Fruit fly (Drosophila melanogaster) whole organism, prepupa: ENCODE measurements around the gene MED6.

Source experiments
- Blimp-1 ChIP-seq: fragments of 200-800 bp; sonication (Bioruptor generic); optimal IDR thresholded peaks from 3 replicates; lab custom pipeline; 2017; ENCODE audit warnings: missing biosample characterization, missing genetic modification characterization, mild to moderate bottlenecking, moderate library complexity, missing genetic modification reagents
- CG10631 ChIP-seq: fragments of 200-800 bp; sonication (Bioruptor generic); optimal IDR thresholded peaks from 2 replicates; lab custom pipeline; 2016; ENCODE audit warnings: missing biosample characterization, missing genetic modification characterization
- CG10669 ChIP-seq: fragments of 200-800 bp; sonication (Bioruptor generic); optimal IDR thresholded peaks from 3 replicates; lab custom pipeline; 2018; ENCODE audit warnings: missing biosample characterization, mild to moderate bottlenecking, missing genetic modification characterization, moderate library complexity
- CG11294 ChIP-seq: fragments of 200-800 bp; sonication (Bioruptor generic); IDR thresholded peaks from 2 replicates; pipeline ENCODE4 v1.3.6; 2022; ENCODE audit warnings: missing biosample characterization, missing genetic modification characterization
- CG11762 ChIP-seq: fragments of 200-800 bp; sonication (Bioruptor generic); optimal IDR thresholded peaks from 3 replicates; lab custom pipeline; 2016; ENCODE audit warnings: missing biosample characterization, missing genetic modification characterization; ENCODE audit not compliant: insufficient read depth
- CG15336 ChIP-seq: fragments of 200-800 bp; sonication (Bioruptor generic); IDR thresholded peaks from 2 replicates; pipeline ENCODE4 v1.3.6; 2022; ENCODE audit warnings: missing biosample characterization, missing genetic modification characterization
- CG1621 ChIP-seq: fragments of 200-800 bp; sonication (Bioruptor generic); optimal IDR thresholded peaks from 3 replicates; lab custom pipeline; 2018; ENCODE audit warnings: missing biosample characterization, mild to moderate bottlenecking, missing genetic modification characterization
- CG16779 ChIP-seq: fragments of 200-800 bp; sonication (Bioruptor generic); optimal IDR thresholded peaks from 3 replicates; lab custom pipeline; 2017; ENCODE audit warnings: missing biosample characterization, mild to moderate bottlenecking, missing genetic modification characterization
- CG31627 ChIP-seq: fragments of 200-800 bp; sonication (Bioruptor generic); optimal IDR thresholded peaks from 3 replicates; lab custom pipeline; 2016; ENCODE audit warnings: missing biosample characterization, missing genetic modification characterization
- CG3919 ChIP-seq: fragments of 200-800 bp; sonication (Bioruptor generic); optimal IDR thresholded peaks from 3 replicates; lab custom pipeline; 2016; ENCODE audit warnings: missing biosample characterization, missing genetic modification characterization
- CG4318 ChIP-seq: fragments of 200-800 bp; sonication (Bioruptor generic); optimal IDR thresholded peaks from 3 replicates; lab custom pipeline; 2017; ENCODE audit warnings: missing biosample characterization, mild to moderate bottlenecking, missing genetic modification characterization
- CG6276 ChIP-seq: fragments of 200-800 bp; sonication (Bioruptor generic); optimal IDR thresholded peaks from 2 replicates; lab custom pipeline; 2017; ENCODE audit warnings: missing biosample characterization, mild to moderate bottlenecking, missing genetic modification characterization
- CG6808 ChIP-seq: fragments of 200-800 bp; sonication (Bioruptor generic); optimal IDR thresholded peaks from 3 replicates; lab custom pipeline; 2017; ENCODE audit warnings: missing biosample characterization, missing genetic modification characterization, mild to moderate bottlenecking, moderate library complexity, missing genetic modification reagents
- CG9139 ChIP-seq: fragments of 200-800 bp; sonication (Bioruptor generic); optimal IDR thresholded peaks from 3 replicates; lab custom pipeline; 2017; ENCODE audit warnings: missing biosample characterization, mild to moderate bottlenecking, missing genetic modification characterization
- Eip78C ChIP-seq: fragments of 200-800 bp; sonication (Bioruptor generic); peaks from one replicate; lab custom pipeline; 2016; ENCODE audit warnings: missing biosample characterization, missing genetic modification characterization
- Ets96B ChIP-seq: fragments of 200-800 bp; optimal IDR thresholded peaks from 2 replicates; lab custom pipeline; 2019; ENCODE audit warnings: missing biosample characterization, mild to moderate bottlenecking, missing genetic modification characterization, moderate library complexity
- Hr38 ChIP-seq: sonication (Bioruptor generic); optimal IDR thresholded peaks from 2 replicates; lab custom pipeline; 2016; ENCODE audit warnings: missing biosample characterization, missing genetic modification characterization
- Sox102F ChIP-seq: fragments of 200-800 bp; sonication (Bioruptor generic); optimal IDR thresholded peaks from 2 replicates; lab custom pipeline; 2016; ENCODE audit warnings: missing biosample characterization, mild to moderate bottlenecking, missing genetic modification characterization
- Sox14 ChIP-seq: fragments of 200-800 bp; sonication (Bioruptor generic); optimal IDR thresholded peaks from 3 replicates; lab custom pipeline; 2016; ENCODE audit warnings: missing biosample characterization, missing genetic modification characterization
- achi ChIP-seq: fragments of 200-800 bp; sonication (Bioruptor generic); optimal IDR thresholded peaks from 3 replicates; lab custom pipeline; 2016; ENCODE audit warnings: missing biosample characterization, missing genetic modification characterization
- acj6 ChIP-seq: fragments of 200-800 bp; sonication (Bioruptor generic); optimal IDR thresholded peaks from 3 replicates; lab custom pipeline; 2016; ENCODE audit warnings: missing biosample characterization, missing genetic modification characterization
- dac ChIP-seq: fragments of 200-800 bp; sonication (Bioruptor generic); optimal IDR thresholded peaks from 2 replicates; lab custom pipeline; 2017; ENCODE audit warnings: missing biosample characterization, mild to moderate bottlenecking, missing genetic modification characterization
- dsx ChIP-seq: fragments of 200-800 bp; optimal IDR thresholded peaks from 3 replicates; lab custom pipeline; 2019; ENCODE audit warnings: missing biosample characterization, mild to moderate bottlenecking, missing genetic modification characterization, moderate library complexity; ENCODE audit not compliant: poor library complexity, severe bottlenecking
- esn ChIP-seq: fragments of 200-800 bp; sonication (Bioruptor generic); optimal IDR thresholded peaks from 2 replicates; lab custom pipeline; 2016; ENCODE audit warnings: missing biosample characterization, mild to moderate bottlenecking, missing genetic modification characterization, moderate library complexity
- fd59A ChIP-seq: fragments of 200-800 bp; sonication (Bioruptor generic); optimal IDR thresholded peaks from 2 replicates; lab custom pipeline; 2017; ENCODE audit warnings: missing biosample characterization, mild to moderate bottlenecking, missing genetic modification characterization, missing genetic modification reagents
- lz ChIP-seq: fragments of 200-800 bp; sonication (Bioruptor generic); optimal IDR thresholded peaks from 3 replicates; lab custom pipeline; 2016; ENCODE audit warnings: missing biosample characterization, missing genetic modification characterization
- net ChIP-seq: fragments of 200-800 bp; sonication (Bioruptor generic); optimal IDR thresholded peaks from 3 replicates; lab custom pipeline; 2016; ENCODE audit warnings: missing biosample characterization, missing genetic modification characterization
- pdm3 ChIP-seq: fragments of 200-800 bp; sonication (Bioruptor generic); optimal IDR thresholded peaks from 3 replicates; lab custom pipeline; 2016; ENCODE audit warnings: missing biosample characterization, missing genetic modification characterization
- vri ChIP-seq: fragments of 200-800 bp; sonication (Bioruptor generic); optimal IDR thresholded peaks from 3 replicates; lab custom pipeline; 2016; ENCODE audit warnings: missing biosample characterization, mild to moderate bottlenecking, missing genetic modification characterization

MED6 gene

dm6 chr3R:9747272-9747874 is 21.4 kb downstream of the MED6 start, which contains the start of gene CG12948 (continued):
- TF ChIP-seq CG16779 (tag; lab: Kevin White, UChicago): no peak
- no peak for TF ChIP-seq CG10669 (GFP tag; lab: Kevin White, UChicago)
- TF ChIP-seq CG31627: peak; percentile 60
- TF ChIP-seq CG15336 (GFP tag; lab: Robert Waterston, UW): no peak; the same call in 1 of the 2 replicates
- no peak for TF ChIP-seq net (GFP tag; lab: Kevin White, UChicago)
- TF ChIP-seq achi (GFP tag; lab: Kevin White, UChicago): no peak
- no peak for TF ChIP-seq CG3919 (GFP tag; lab: Kevin White, UChicago)
- TF ChIP-seq CG1621: peak; percentile 50
- no peak for TF ChIP-seq dsx
- no peak for TF ChIP-seq vri (GFP tag; lab: Kevin White, UChicago)
- no peak for TF ChIP-seq CG9139 (GFP tag; lab: Kevin White, UChicago)
- TF ChIP-seq acj6 (GFP tag; lab: Kevin White, UChicago): no peak
- TF ChIP-seq Ets96B (tag; lab: Kevin White, UChicago): no peak
- TF ChIP-seq fd59A (GFP tag; lab: Kevin White, UChicago): no peak

- TF ChIP-seq Eip78C (GFP tag; lab: Kevin White, UChicago) (peak; percentile 19), CG16779 (tag; lab: Kevin White, UChicago) (no peak)
- TF ChIP-seq, all 60 proteins: peak for 1
Measured at dm6 chr3R:9746267-9746666, 22.5 kb downstream of the MED6 start, which contains the start of gene CG34409. Gene CG34409 (minus strand): TSS chr3R:9746367.

- TF ChIP-seq Hr38 (GFP tag; lab: Kevin White, UChicago) (no peak), CG10669 (GFP tag; lab: Kevin White, UChicago) (no peak)
Measured at dm6 chr3R:9745442-9745841, 23.3 kb downstream of the MED6 start.

dm6 chr3R:9743995-9744394 is 24.8 kb downstream of the MED6 start:
- no peak for TF ChIP-seq lz (GFP tag; lab: Kevin White, UChicago)
- no peak for TF ChIP-seq CG6808 (GFP tag; lab: Kevin White, UChicago)
- no peak for TF ChIP-seq CG6276 (GFP tag; lab: Kevin White, UChicago)
- TF ChIP-seq fd59A (GFP tag; lab: Kevin White, UChicago): no peak
- no peak for TF ChIP-seq achi (GFP tag; lab: Kevin White, UChicago)
- no peak for TF ChIP-seq esn (GFP tag; lab: Kevin White, UChicago)
- no peak for TF ChIP-seq pdm3 (GFP tag; lab: Kevin White, UChicago)
- TF ChIP-seq CG10631 (GFP tag; lab: Kevin White, UChicago): no peak
- no peak for TF ChIP-seq CG4318 (GFP tag; lab: Kevin White, UChicago)
- no peak for TF ChIP-seq Blimp-1 (GFP tag; lab: Kevin White, UChicago)
- no peak for TF ChIP-seq CG15336 (GFP tag; lab: Robert Waterston, UW)
- TF ChIP-seq CG1621: no peak
- TF ChIP-seq, all 60 proteins: peak for 0

dm6 chr3R:9743217-9743616 is 25.6 kb downstream of the MED6 start, which contains the start of gene CG31415:
Gene CG31415 (plus strand): TSS chr3R:9743517.
- TF ChIP-seq Sox102F (GFP tag; lab: Kevin White, UChicago) (no peak), achi (GFP tag; lab: Kevin White, UChicago) (no peak)

dm6 chr3R:9740713-9741112 is 28.1 kb downstream of the MED6 start, which contains the start of gene Pnn:
Gene Pnn (plus strand): TSS chr3R:9740899.
- TF ChIP-seq Eip78C (GFP tag; lab: Kevin White, UChicago): peak; percentile 43
- TF ChIP-seq CG6808 (GFP tag; lab: Kevin White, UChicago): no peak

- TF ChIP-seq CG11294 (GFP tag; lab: Robert Waterston, UW) (no peak), CG9139 (GFP tag; lab: Kevin White, UChicago) (no peak), Sox14 (no peak), Eip78C (GFP tag; lab: Kevin White, UChicago) (no peak), net (GFP tag; lab: Kevin White, UChicago) (no peak), CG11762 (GFP tag; lab: Kevin White, UChicago) (no peak), dac (GFP tag; lab: Kevin White, UChicago) (no peak)
Measured at dm6 chr3R:9739793-9740192, 29.0 kb downstream of the MED6 start, which contains the start of gene side-VII. Gene side-VII (minus strand): TSS chr3R:9739979.
